Worm (Caenorhabditis elegans): Measurements from ENCODE around the gene wrt-10.

DNA sequence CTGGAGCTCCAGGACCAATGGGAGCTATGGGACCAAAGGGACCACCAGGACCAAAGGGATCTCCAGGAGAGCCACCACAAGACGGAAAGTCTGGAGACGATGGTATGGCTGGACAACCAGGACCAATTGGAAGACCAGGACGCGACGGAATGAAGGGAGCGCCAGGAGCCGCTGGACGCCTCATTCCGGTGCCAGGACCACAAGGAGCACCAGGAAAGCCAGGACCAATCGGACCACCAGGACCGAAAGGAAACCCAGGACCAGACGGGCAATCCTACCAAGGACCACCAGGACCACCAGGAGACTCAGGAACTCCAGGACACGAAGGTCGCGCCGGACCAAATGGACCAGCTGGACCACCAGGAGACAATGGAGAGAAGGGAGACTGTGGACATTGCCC is 10.4 kb upstream of the wrt-10 start:
- TF ChIP-seq ztf-11 (tag; optimal IDR thresholded peaks at IDR 0.05) (no peak), mab-9 (GFP tag; IDR thresholded peaks at IDR 0.05) (no peak), zag-1 (tag; optimal IDR thresholded peaks at IDR 0.05) (no peak), nhr-76 (tag; optimal IDR thresholded peaks at IDR 0.05) (no peak), fkh-4 (tag; optimal IDR thresholded peaks at IDR 0.05; ENCODE audit: borderline replicate concordance) (no peak), nhr-28 (tag; optimal IDR thresholded peaks at IDR 0.05) (no peak), ama-1 (optimal IDR thresholded peaks at IDR 0.05) (no peak)
